Fruit fly (Drosophila melanogaster) whole organism, wandering third instar larva: Measurements from ENCODE around the gene gudu.

Source experiments
- Abd-B ChIP-seq: fragments of >200 bp; optimal IDR thresholded peaks from 2 replicates; lab custom pipeline; 2017; ENCODE audit warnings: missing biosample characterization, missing genetic modification characterization
- CG32264 ChIP-seq: fragments of 200-800 bp; sonication (Bioruptor generic); optimal IDR thresholded peaks from 2 replicates; lab custom pipeline; 2016; ENCODE audit warnings: missing biosample characterization, missing genetic modification characterization
- CG9705 ChIP-seq: fragments of 200-800 bp; sonication (Bioruptor generic); optimal IDR thresholded peaks from 2 replicates; lab custom pipeline; 2018; ENCODE audit warnings: missing biosample characterization, mild to moderate bottlenecking, missing genetic modification characterization
- CrebA ChIP-seq: fragments of 200-800 bp; sonication (Bioruptor generic); optimal IDR thresholded peaks from 2 replicates; lab custom pipeline; 2016; ENCODE audit warnings: missing biosample characterization, mild to moderate bottlenecking, missing genetic modification characterization, borderline replicate concordance
- Dfd ChIP-seq: fragments of >200 bp; optimal IDR thresholded peaks from 2 replicates; lab custom pipeline; 2017; ENCODE audit warnings: missing biosample characterization, missing genetic modification characterization
- Dif ChIP-seq: fragments of 200-275, 200-300 bp; sonication (Bioruptor generic); optimal IDR thresholded peaks from 2 replicates; lab custom pipeline; 2018; ENCODE audit warnings: missing biosample characterization, missing genetic modification characterization; ENCODE audit not compliant: partially characterized antibody
- GATAd ChIP-seq: sonication (Bioruptor generic); optimal IDR thresholded peaks from 2 replicates; lab custom pipeline; 2016; ENCODE audit warnings: missing biosample characterization, missing genetic modification characterization
- HLH106 ChIP-seq: fragments of 200-800 bp; optimal IDR thresholded peaks from 3 replicates; lab custom pipeline; 2019; ENCODE audit warnings: missing biosample characterization, mild to moderate bottlenecking, missing genetic modification characterization, moderate library complexity
- Hnf4 ChIP-seq: fragments of 200-800 bp; sonication (Bioruptor generic); optimal IDR thresholded peaks from 2 replicates; lab custom pipeline; 2016; ENCODE audit warnings: missing biosample characterization, mild to moderate bottlenecking, missing genetic modification characterization
- Hr78 ChIP-seq: fragments of >200 bp; optimal IDR thresholded peaks from 2 replicates; lab custom pipeline; 2017; ENCODE audit warnings: missing biosample characterization, missing genetic modification characterization
- Hr83 ChIP-seq: fragments of 200-300 bp; sonication (Bioruptor generic); optimal IDR thresholded peaks from 2 replicates; lab custom pipeline; 2016; ENCODE audit warnings: missing biosample characterization, mild to moderate bottlenecking, missing genetic modification characterization, moderate library complexity; ENCODE audit not compliant: poor library complexity, severe bottlenecking
- Jra ChIP-seq: sonication (Bioruptor generic); optimal IDR thresholded peaks from 2 replicates; lab custom pipeline; 2016; ENCODE audit warnings: missing biosample characterization, missing genetic modification characterization
- Mio ChIP-seq: sonication (Bioruptor generic); optimal IDR thresholded peaks from 2 replicates; lab custom pipeline; 2016; ENCODE audit warnings: missing biosample characterization, missing genetic modification characterization
- Myc ChIP-seq: fragments of >200 bp; optimal IDR thresholded peaks from 2 replicates; lab custom pipeline; 2017
- N ChIP-seq: fragments of >200 bp; optimal IDR thresholded peaks from 2 replicates; lab custom pipeline; 2018; ENCODE audit warnings: missing biosample characterization, missing external identifiers, missing genetic modification characterization
- OdsH ChIP-seq: fragments of 200-800 bp; sonication (Bioruptor generic); optimal IDR thresholded peaks from 2 replicates; lab custom pipeline; 2016; ENCODE audit warnings: missing biosample characterization, mild to moderate bottlenecking, missing genetic modification characterization
- Rel ChIP-seq, 2 experiments: fragments of 200-800 bp; sonication (Bioruptor generic) in 1 of 2; optimal IDR thresholded peaks; 2 replicates in 1 of 2; 3 replicates in 1 of 2; lab custom pipeline; 2016 to 2019; ENCODE audit warnings: mild to moderate bottlenecking in 2 of 2, missing biosample characterization in 2 of 2, missing genetic modification characterization in 2 of 2, moderate library complexity in 1 of 2
- Sp1 ChIP-seq: fragments of 200-800 bp; sonication (Bioruptor generic); optimal IDR thresholded peaks from 3 replicates; lab custom pipeline; 2019; ENCODE audit warnings: missing biosample characterization, mild to moderate bottlenecking, missing genetic modification characterization, moderate library complexity
- Vsx2 ChIP-seq: fragments of 200-300, 225-300 bp; sonication (Bioruptor generic); optimal IDR thresholded peaks from 2 replicates; lab custom pipeline; 2018; ENCODE audit warnings: missing biosample characterization, missing genetic modification characterization; ENCODE audit not compliant: partially characterized antibody
- br ChIP-seq: fragments of 200-800 bp; sonication (Bioruptor generic); optimal IDR thresholded peaks from 2 replicates; lab custom pipeline; 2016; ENCODE audit warnings: missing biosample characterization, missing genetic modification characterization
- brk ChIP-seq: fragments of 200-800 bp; sonication (Bioruptor generic); optimal IDR thresholded peaks from 2 replicates; lab custom pipeline; 2016; ENCODE audit warnings: missing biosample characterization, mild to moderate bottlenecking, missing genetic modification characterization
- dl ChIP-seq, 2 experiments: fragments of 175-275, 200-275 bp in 1 of 2; fragments of 200-275 bp in 1 of 2; sonication (Bioruptor generic); optimal IDR thresholded peaks; lab custom pipeline; 2018; ENCODE audit warnings: mild to moderate bottlenecking in 2 of 2, missing biosample characterization in 2 of 2, missing genetic modification characterization in 2 of 2, moderate library complexity in 2 of 2; ENCODE audit not compliant: partially characterized antibody in 2 of 2, insufficient read depth in 1 of 2
- dmrt93B ChIP-seq: fragments of 200-800 bp; sonication (Bioruptor generic); optimal IDR thresholded peaks from 2 replicates; lab custom pipeline; 2018; ENCODE audit warnings: missing biosample characterization, mild to moderate bottlenecking, missing genetic modification characterization
- dsf ChIP-seq: sonication (Bioruptor generic); optimal IDR thresholded peaks from 2 replicates; lab custom pipeline; 2016; ENCODE audit warnings: missing biosample characterization, missing genetic modification characterization, borderline replicate concordance
- ey ChIP-seq: fragments of 200-800 bp; sonication (Bioruptor generic); optimal IDR thresholded peaks from 2 replicates; lab custom pipeline; 2016; ENCODE audit warnings: missing biosample characterization, missing genetic modification characterization
- foxo ChIP-seq, 2 experiments: fragments of 200-800 bp; sonication (Bioruptor generic); optimal IDR thresholded peaks; 2 replicates in 1 of 2; 3 replicates in 1 of 2; lab custom pipeline; 2016 to 2017; ENCODE audit warnings: missing biosample characterization in 2 of 2, missing genetic modification characterization in 2 of 2
- fru ChIP-seq: fragments of 200-800 bp; sonication (Bioruptor generic); optimal IDR thresholded peaks from 3 replicates; lab custom pipeline; 2016; ENCODE audit warnings: missing biosample characterization, mild to moderate bottlenecking, missing genetic modification characterization
- h ChIP-seq: fragments of 200-800 bp; sonication (Bioruptor generic); optimal IDR thresholded peaks from 3 replicates; lab custom pipeline; 2016; ENCODE audit warnings: missing biosample characterization, mild to moderate bottlenecking, missing genetic modification characterization
- jim ChIP-seq: fragments of 175-275, 200-325 bp; sonication (Bioruptor generic); optimal IDR thresholded peaks from 2 replicates; lab custom pipeline; 2016; ENCODE audit warnings: missing biosample characterization, mild to moderate bottlenecking, missing genetic modification characterization
- lola ChIP-seq: fragments of >200 bp; optimal IDR thresholded peaks from 2 replicates; lab custom pipeline; 2017; ENCODE audit warnings: missing biosample characterization, missing genetic modification characterization
- pan ChIP-seq: fragments of >200 bp; optimal IDR thresholded peaks from 2 replicates; lab custom pipeline; 2017
- psq ChIP-seq: fragments of 200-800 bp; sonication (Bioruptor generic); optimal IDR thresholded peaks from 3 replicates; lab custom pipeline; 2017; ENCODE audit warnings: missing biosample characterization, mild to moderate bottlenecking, missing genetic modification characterization, moderate library complexity
- rgr ChIP-seq: fragments of 200-800 bp; sonication (Bioruptor generic); optimal IDR thresholded peaks from 3 replicates; lab custom pipeline; 2016; ENCODE audit warnings: missing biosample characterization, mild to moderate bottlenecking, missing genetic modification characterization
- sage ChIP-seq: fragments of 200-800 bp; sonication (Bioruptor generic); optimal IDR thresholded peaks from 2 replicates; lab custom pipeline; 2016; ENCODE audit warnings: missing biosample characterization, mild to moderate bottlenecking, missing genetic modification characterization
- sv ChIP-seq: fragments of 200-800 bp; sonication (Bioruptor generic); optimal IDR thresholded peaks from 3 replicates; lab custom pipeline; 2016; ENCODE audit warnings: missing biosample characterization, missing genetic modification characterization
- woc ChIP-seq: sonication (Bioruptor generic); optimal IDR thresholded peaks from 2 replicates; lab custom pipeline; 2016; ENCODE audit warnings: missing biosample characterization, mild to moderate bottlenecking, missing genetic modification characterization

gudu gene

dm6 chr2L:7426326-7427066 lies 38.2 kb downstream of the gudu start, which contains the start of gene muc:
Gene muc, plus strand, starts transcription at chr2L:7426866.
- TF ChIP-seq h (peak; percentile 28), Sp1 (GFP tag; lab: Kevin White, UChicago) (no peak), dmrt93B (GFP tag; lab: Kevin White, UChicago) (peak; percentile 30), br (GFP tag; lab: Kevin White, UChicago) (no peak), rgr (peak; percentile 41), sage (GFP tag; lab: Kevin White, UChicago) (no peak), GATAd (GFP tag; lab: Kevin White, UChicago) (no peak), Dif (GFP tag; lab: Kevin White, UChicago) (no peak), dl (GFP tag; optimal IDR thresholded peaks at IDR 0.05; lab: Kevin White, UChicago; ENCODE audit: insufficient read depth in 1 of 2, partially characterized antibody in 2 of 2) (no peak), HLH106 (tag; lab: Kevin White, UChicago) (peak; percentile 62), sv (peak; percentile 36), fru (GFP tag; lab: Kevin White, UChicago) (peak; percentile 46), CrebA (GFP tag; lab: Kevin White, UChicago) (no peak), Vsx2 (GFP tag; lab: Kevin White, UChicago) (no peak), Rel (GFP tag; optimal IDR thresholded peaks at IDR 0.05; lab: Kevin White, UChicago) (no peak), Rel (tag; optimal IDR thresholded peaks at IDR 0.05; lab: Kevin White, UChicago) (no peak), CG9705 (GFP tag; lab: Kevin White, UChicago) (peak; percentile 16), ey (GFP tag; lab: Kevin White, UChicago) (peak; percentile 34), Hr78 (peak; percentile 49), pan (no peak), OdsH (GFP tag; lab: Kevin White, UChicago) (peak; percentile 2), brk (peak; percentile 54), jim (no peak), woc (peak; percentile 80), Mio (GFP tag; lab: Kevin White, UChicago) (no peak), Hnf4 (GFP tag; lab: Kevin White, UChicago) (peak; percentile 44), foxo (GFP tag; optimal IDR thresholded peaks at IDR 0.05; lab: Kevin White, UChicago) (peak in 1 of 2 experiments; percentile 50), CG32264 (GFP tag; lab: Kevin White, UChicago) (no peak), Dfd (GFP tag; lab: Kevin White, UChicago) (no peak), Jra (GFP tag; lab: Kevin White, UChicago) (peak; percentile 61), Myc (no peak), N (GFP tag; lab: Kevin White, UChicago) (peak; percentile 93), Abd-B (GFP tag; lab: Kevin White, UChicago) (no peak)

dm6 chr2L:7427067-7427785 lies 38.9 kb downstream of the gudu start:
- TF ChIP-seq brk = no peak
- no peak for TF ChIP-seq Dfd (GFP tag; lab: Kevin White, UChicago)
- TF ChIP-seq lola (GFP tag; lab: Kevin White, UChicago) = no peak
- no peak for TF ChIP-seq Rel (GFP tag; optimal IDR thresholded peaks at IDR 0.05; lab: Kevin White, UChicago)
- no peak for TF ChIP-seq Rel (tag; optimal IDR thresholded peaks at IDR 0.05; lab: Kevin White, UChicago)
- no peak for TF ChIP-seq CG9705 (GFP tag; lab: Kevin White, UChicago)
- no peak for TF ChIP-seq pan
- no peak for TF ChIP-seq dsf (GFP tag; lab: Kevin White, UChicago)
- TF ChIP-seq ey (GFP tag; lab: Kevin White, UChicago) = no peak
- TF ChIP-seq psq (GFP tag; lab: Kevin White, UChicago) = no peak

dm6 chr2L:7427786-7428137 lies 39.5 kb downstream of the gudu start:
- TF ChIP-seq sv (no peak), ey (GFP tag; lab: Kevin White, UChicago) (no peak), br (GFP tag; lab: Kevin White, UChicago) (no peak), pan (no peak), dl (GFP tag; optimal IDR thresholded peaks at IDR 0.05; lab: Kevin White, UChicago; ENCODE audit: insufficient read depth in 1 of 2, partially characterized antibody in 2 of 2) (no peak), Hnf4 (GFP tag; lab: Kevin White, UChicago) (no peak), rgr (no peak), foxo (GFP tag; optimal IDR thresholded peaks at IDR 0.05; lab: Kevin White, UChicago) (no peak), Vsx2 (GFP tag; lab: Kevin White, UChicago) (no peak), brk (no peak), Hr83 (GFP tag; lab: Kevin White, UChicago) (no peak), jim (no peak), lola (GFP tag; lab: Kevin White, UChicago) (no peak), CrebA (GFP tag; lab: Kevin White, UChicago) (no peak), sage (GFP tag; lab: Kevin White, UChicago) (no peak), CG32264 (GFP tag; lab: Kevin White, UChicago) (no peak), h (no peak), HLH106 (tag; lab: Kevin White, UChicago) (no peak)
- TF ChIP-seq, all 38 proteins: peak for 0
